Worm (Caenorhabditis elegans) whole organism, mixed stage, embryonic: ENCODE results near the gene F54C9.3.

ENCODE experiments used
- snpc-4 ChIP-seq: fragments of 150-350 bp; optimal IDR thresholded peaks from 2 replicates; lab custom pipeline; 2014; ENCODE audit warnings: missing biosample characterization, missing genetic modification characterization
- unc-120 ChIP-seq: sonication (generic microtip); optimal IDR thresholded peaks from 2 replicates; lab custom pipeline; 2017; ENCODE audit warnings: missing genetic modification characterization, missing compliant biosample characterization; ENCODE audit not compliant: poor library complexity, severe bottlenecking
- unc-39 ChIP-seq: fragments of 150-350 bp; optimal IDR thresholded peaks from 2 replicates; lab custom pipeline; 2014; ENCODE audit warnings: missing biosample characterization, missing genetic modification characterization

DNA sequence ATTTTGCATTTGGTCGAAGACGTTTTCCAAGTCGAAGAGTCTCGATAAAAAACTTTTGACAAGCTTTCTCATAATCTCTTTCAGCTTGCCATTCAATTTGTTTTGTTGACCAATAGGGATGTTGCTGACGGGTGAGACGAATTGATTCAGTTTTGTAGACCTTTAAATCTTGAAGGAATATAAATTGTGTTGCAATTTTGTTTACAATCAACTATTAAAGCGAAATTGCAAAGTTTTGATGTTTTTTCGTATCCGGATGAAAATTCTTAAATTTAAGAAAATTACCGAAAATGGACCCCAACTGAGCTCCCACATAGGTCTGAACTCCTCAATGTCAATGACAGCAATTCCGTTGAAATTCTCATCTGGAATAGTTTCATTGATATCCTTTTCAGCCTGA lies 49.5 kb upstream of the F54C9.3 start:
- TF ChIP-seq snpc-4 (tag; lab: Kevin White, UChicago) (no peak), unc-39 (no peak), unc-120 (tag; lab: Kevin White, UChicago) (no peak)
